Worm (Caenorhabditis elegans) whole organism, young adult: ENCODE data around the gene C29G2.6.

Source experiments
- B0019.2 ChIP-seq: fragments of 200-800 bp; sonication (Bioruptor generic); conservative IDR thresholded peaks from 2 replicates; pipeline ENCODE4 v1.3.6; 2022; ENCODE audit warnings: missing genetic modification reagents, missing genetic modification characterization, missing compliant biosample characterization
- B0035.1 ChIP-seq: sonication (generic microtip); optimal IDR thresholded peaks from 2 replicates; lab custom pipeline; 2016; ENCODE audit warnings: missing genetic modification characterization, mild to moderate bottlenecking, missing compliant biosample characterization, missing genotype, missing genetic modification reagents
- B0261.1 ChIP-seq: sonication (generic microtip); optimal IDR thresholded peaks from 2 replicates; lab custom pipeline; 2016; ENCODE audit warnings: mild to moderate bottlenecking, missing genetic modification characterization, moderate library complexity, missing compliant biosample characterization
- B0336.3 ChIP-seq: fragments of 200-800 bp; sonication (Bioruptor generic); IDR thresholded peaks from 2 replicates; pipeline ENCODE4 v1.3.6; 2022; ENCODE audit warnings: missing genetic modification characterization, missing compliant biosample characterization
- F39B2.1 ChIP-seq: fragments of 200-800 bp; sonication (Bioruptor generic); IDR thresholded peaks from 2 replicates; pipeline ENCODE4 v1.3.6; 2022; ENCODE audit warnings: missing genetic modification reagents, missing genetic modification characterization, missing compliant biosample characterization
- F57A8.1 ChIP-seq: fragments of 200-800 bp; sonication (Bioruptor generic); optimal IDR thresholded peaks from 2 replicates; lab custom pipeline; 2018; ENCODE audit warnings: mild to moderate bottlenecking, missing genetic modification characterization, moderate library complexity, missing compliant biosample characterization
- K11D2.4 ChIP-seq: fragments of 200-800 bp; sonication (Bioruptor generic); IDR thresholded peaks from 2 replicates; pipeline ENCODE4 v1.3.6; 2022; ENCODE audit warnings: missing genetic modification reagents, missing genetic modification characterization, missing compliant biosample characterization
- T07F8.4 ChIP-seq: sonication (generic microtip); optimal IDR thresholded peaks from 2 replicates; lab custom pipeline; 2016; ENCODE audit warnings: mild to moderate bottlenecking, missing genetic modification characterization, moderate library complexity, missing compliant biosample characterization
- Y53G8AR.9 ChIP-seq: fragments of 200-800 bp; sonication (Bioruptor generic); conservative IDR thresholded peaks from 2 replicates; pipeline ENCODE4 v1.3.6; 2022; ENCODE audit warnings: missing genetic modification reagents, missing genetic modification characterization, missing compliant biosample characterization
- Y67H2A.10 ChIP-seq: fragments of 200-800 bp; sonication (Bioruptor generic); conservative IDR thresholded peaks from 2 replicates; pipeline ENCODE4 v1.3.6; 2022; ENCODE audit warnings: missing genetic modification reagents, missing genetic modification characterization, missing compliant biosample characterization
- Y79H2A.3 ChIP-seq: fragments of 200-800 bp; sonication (Bioruptor generic); conservative IDR thresholded peaks from 2 replicates; pipeline ENCODE4 v1.3.6; 2022; ENCODE audit warnings: missing genetic modification reagents, missing genetic modification characterization, missing compliant biosample characterization
- Y95B8A.8 ChIP-seq: fragments of 200-800 bp; sonication (Bioruptor generic); IDR thresholded peaks from 2 replicates; pipeline ENCODE4 v1.3.6; 2022; ENCODE audit warnings: missing genetic modification reagents, missing genetic modification characterization, missing compliant biosample characterization
- ZK185.1 ChIP-seq: sonication (generic microtip); optimal IDR thresholded peaks from 2 replicates; lab custom pipeline; 2016; ENCODE audit warnings: mild to moderate bottlenecking, missing genetic modification characterization, missing compliant biosample characterization; ENCODE audit not compliant: poor library complexity, severe bottlenecking
- ama-1 ChIP-seq, 3 experiments: fragments of 150-350 bp in 1 of 3; sonication (generic microtip) in 2 of 3; optimal IDR thresholded peaks; 2 replicates each; lab custom pipeline; 2014 to 2018; ENCODE audit warnings: missing biosample characterization in 2 of 3, missing genetic modification characterization in 2 of 3, missing genetic modification reagents in 2 of 3
- atf-7 ChIP-seq: sonication (generic microtip); optimal IDR thresholded peaks from 2 replicates; lab custom pipeline; 2017; ENCODE audit warnings: mild to moderate bottlenecking, missing genetic modification characterization, missing compliant biosample characterization
- athp-1 ChIP-seq: sonication (generic microtip); optimal IDR thresholded peaks from 2 replicates; lab custom pipeline; 2017; ENCODE audit warnings: mild to moderate bottlenecking, missing genetic modification characterization, missing compliant biosample characterization
- bed-2 ChIP-seq: fragments of 200-800 bp; sonication (Bioruptor generic); IDR thresholded peaks from 2 replicates; pipeline ENCODE4 v1.3.6; 2022; ENCODE audit warnings: missing genetic modification reagents, missing genetic modification characterization, missing compliant biosample characterization
- cebp-1 ChIP-seq, 2 experiments: fragments of 200-800 bp in 1 of 2; sonication (Bioruptor generic) in 1 of 2; sonication (generic microtip) in 1 of 2; IDR thresholded peaks in 1 of 2; optimal IDR thresholded peaks in 1 of 2; 2 replicates each; pipeline versions ENCODE4 v1.3.6 to Lab custom; 2017 to 2022; ENCODE audit warnings: missing compliant biosample characterization in 2 of 2, missing genetic modification characterization in 2 of 2, mild to moderate bottlenecking in 1 of 2, missing genetic modification reagents in 1 of 2, moderate library complexity in 1 of 2
- cebp-2 ChIP-seq: fragments of 200-800 bp; sonication (Bioruptor generic); IDR thresholded peaks from 2 replicates; pipeline ENCODE4 v1.3.6; 2022; ENCODE audit warnings: missing genetic modification characterization, missing compliant biosample characterization
- ceh-27 ChIP-seq: fragments of 200-800 bp; sonication (Bioruptor generic); optimal IDR thresholded peaks from 2 replicates; lab custom pipeline; 2018; ENCODE audit warnings: mild to moderate bottlenecking, missing genetic modification characterization, moderate library complexity, missing compliant biosample characterization
- ceh-91 ChIP-seq: fragments of 200-800 bp; sonication (Bioruptor generic); IDR thresholded peaks from 2 replicates; pipeline ENCODE4 v1.3.6; 2022; ENCODE audit warnings: missing genetic modification reagents, missing genetic modification characterization, missing compliant biosample characterization
- dpff-1 ChIP-seq: sonication (generic microtip); optimal IDR thresholded peaks from 2 replicates; lab custom pipeline; 2017; ENCODE audit warnings: mild to moderate bottlenecking, missing genetic modification characterization, missing compliant biosample characterization
- fkh-3 ChIP-seq: sonication (generic microtip); optimal IDR thresholded peaks from 2 replicates; lab custom pipeline; 2016; ENCODE audit warnings: mild to moderate bottlenecking, missing genetic modification characterization, missing compliant biosample characterization
- hlh-12 ChIP-seq: sonication (generic microtip); optimal IDR thresholded peaks from 2 replicates; lab custom pipeline; 2016; ENCODE audit warnings: missing genetic modification characterization, missing compliant biosample characterization
- hmg-1.2 ChIP-seq: fragments of 200-800 bp; sonication (Bioruptor generic); IDR thresholded peaks from 2 replicates; pipeline ENCODE4 v1.3.6; 2022; ENCODE audit warnings: missing genetic modification reagents, missing genetic modification characterization, missing compliant biosample characterization
- hmg-20 ChIP-seq: fragments of 200-800 bp; sonication (Bioruptor generic); IDR thresholded peaks from 2 replicates; pipeline ENCODE4 v1.3.6; 2022; ENCODE audit warnings: missing genetic modification reagents, missing genetic modification characterization, missing compliant biosample characterization
- hsf-1 ChIP-seq: fragments of 200-800 bp; sonication (Bioruptor generic); IDR thresholded peaks from 2 replicates; pipeline ENCODE4 v1.3.6; 2022; ENCODE audit warnings: missing genetic modification reagents, missing genetic modification characterization, missing compliant biosample characterization
- lag-1 ChIP-seq: fragments of 200-800 bp; sonication (Bioruptor generic); IDR thresholded peaks from 2 replicates; pipeline ENCODE4 v1.3.6; 2022; ENCODE audit warnings: missing genetic modification reagents, missing genetic modification characterization, missing compliant biosample characterization
- lin-26 ChIP-seq: fragments of 200-800 bp; sonication (Bioruptor generic); IDR thresholded peaks from 2 replicates; pipeline ENCODE4 v1.3.6; 2022; ENCODE audit warnings: missing genetic modification reagents, missing genetic modification characterization, missing compliant biosample characterization
- lin-35 ChIP-seq, 3 experiments: fragments of 150-350 bp in 2 of 3; sonication (generic microtip) in 1 of 3; optimal IDR thresholded peaks; 2 replicates each; lab custom pipeline; 2014 to 2018; ENCODE audit warnings: missing biosample characterization in 3 of 3, missing genetic modification characterization in 3 of 3, missing genetic modification reagents in 3 of 3
- lsy-27 ChIP-seq: sonication (generic microtip); optimal IDR thresholded peaks from 2 replicates; lab custom pipeline; 2017; ENCODE audit warnings: missing genetic modification characterization, mild to moderate bottlenecking, missing compliant biosample characterization, antibody characterized with exemption, missing genotype, borderline replicate concordance; ENCODE audit not compliant: insufficient read depth
- madf-10 ChIP-seq: sonication (generic microtip); optimal IDR thresholded peaks from 2 replicates; lab custom pipeline; 2016; ENCODE audit warnings: mild to moderate bottlenecking, missing genetic modification characterization, missing compliant biosample characterization
- madf-3 ChIP-seq: fragments of 200-800 bp; sonication (Bioruptor generic); IDR thresholded peaks from 2 replicates; pipeline ENCODE4 v1.3.6; 2022; ENCODE audit warnings: missing genetic modification reagents, missing genetic modification characterization, missing compliant biosample characterization
- madf-8 ChIP-seq: fragments of 200-800 bp; sonication (Bioruptor generic); conservative IDR thresholded peaks from 2 replicates; pipeline ENCODE4 v1.3.6; 2022; ENCODE audit warnings: missing genetic modification reagents, missing genetic modification characterization, missing compliant biosample characterization
- mcd-1 ChIP-seq: fragments of 200-800 bp; sonication (Bioruptor generic); IDR thresholded peaks from 2 replicates; pipeline ENCODE4 v1.3.6; 2022; ENCODE audit warnings: missing genetic modification reagents, missing genetic modification characterization, missing compliant biosample characterization
- nfyb-1 ChIP-seq: fragments of 200-800 bp; sonication (Bioruptor generic); IDR thresholded peaks from 2 replicates; pipeline ENCODE4 v1.3.6; 2022; ENCODE audit warnings: missing genetic modification reagents, missing genetic modification characterization, missing compliant biosample characterization
- nhr-120 ChIP-seq: fragments of 200-800 bp; sonication (Bioruptor generic); IDR thresholded peaks from 2 replicates; pipeline ENCODE4 v1.3.6; 2022; ENCODE audit warnings: missing genetic modification characterization, missing compliant biosample characterization
- nhr-179 ChIP-seq: sonication (generic microtip); optimal IDR thresholded peaks from 2 replicates; lab custom pipeline; 2016; ENCODE audit warnings: mild to moderate bottlenecking, missing genetic modification characterization, missing compliant biosample characterization
- nhr-27 ChIP-seq: fragments of 200-800 bp; sonication (Bioruptor generic); optimal IDR thresholded peaks from 2 replicates; lab custom pipeline; 2018; ENCODE audit warnings: mild to moderate bottlenecking, missing genetic modification characterization, moderate library complexity, missing compliant biosample characterization
- nhr-80 ChIP-seq: sonication (generic microtip); optimal IDR thresholded peaks from 2 replicates; lab custom pipeline; 2016; ENCODE audit warnings: missing genetic modification characterization, missing compliant biosample characterization
- pha-4 ChIP-seq: fragments of 150-350 bp; sonication (generic microtip); optimal IDR thresholded peaks from 2 replicates; lab custom pipeline; 2014; ENCODE audit warnings: missing biosample characterization, missing genetic modification reagents, missing genetic modification characterization
- repo-1 ChIP-seq: sonication (generic microtip); optimal IDR thresholded peaks from 2 replicates; lab custom pipeline; 2017; ENCODE audit warnings: mild to moderate bottlenecking, missing genetic modification characterization, missing compliant biosample characterization
- sptf-2 ChIP-seq: fragments of 200-800 bp; sonication (Bioruptor generic); optimal IDR thresholded peaks from 2 replicates; lab custom pipeline; 2018; ENCODE audit warnings: mild to moderate bottlenecking, missing genetic modification characterization, missing compliant biosample characterization
- tlf-1 ChIP-seq: fragments of 200-800 bp; sonication (Bioruptor generic); optimal IDR thresholded peaks from 2 replicates; lab custom pipeline; 2018; ENCODE audit warnings: mild to moderate bottlenecking, missing genetic modification characterization, missing compliant biosample characterization
- unc-62 ChIP-seq: fragments of 150-350 bp; optimal IDR thresholded peaks from 2 replicates; lab custom pipeline; 2014; ENCODE audit warnings: missing biosample characterization, missing genetic modification reagents, missing genetic modification characterization
- ztf-18 ChIP-seq: sonication (generic microtip); optimal IDR thresholded peaks from 2 replicates; lab custom pipeline; 2016; ENCODE audit warnings: missing genotype, mild to moderate bottlenecking, missing genetic modification characterization, missing compliant biosample characterization
- ztf-25 ChIP-seq: fragments of 200-800 bp; sonication (Bioruptor generic); IDR thresholded peaks from 2 replicates; pipeline ENCODE4 v1.3.6; 2022; ENCODE audit warnings: missing genetic modification reagents, missing genetic modification characterization, missing compliant biosample characterization
- ztf-6 ChIP-seq: fragments of 200-800 bp; sonication (Bioruptor generic); IDR thresholded peaks from 2 replicates; pipeline ENCODE4 v1.3.6; 2022; ENCODE audit warnings: missing genetic modification reagents, missing genetic modification characterization, missing compliant biosample characterization

The C29G2.6 gene

DNA sequence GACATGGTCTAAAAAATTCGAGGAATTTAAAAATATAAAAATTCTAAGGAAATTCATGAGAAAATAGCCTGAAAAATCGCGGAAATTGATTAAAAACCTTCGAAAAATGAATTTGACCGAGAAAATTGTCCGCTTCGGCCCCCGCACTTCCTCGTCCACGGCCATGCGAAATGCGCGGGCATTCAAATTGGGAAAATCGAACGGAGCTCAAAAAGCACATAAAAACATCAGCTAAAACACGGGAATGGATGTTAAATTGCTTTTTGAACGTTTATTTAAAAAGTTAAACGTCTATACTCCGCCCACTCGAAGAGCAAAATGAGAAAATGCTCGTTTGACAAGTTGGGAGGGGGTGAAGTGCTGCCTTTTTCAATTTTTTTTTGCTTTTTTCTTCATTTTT, 17.3 kb upstream of the C29G2.6 start, which contains the start of gene F53E10.6 (continued):
- peak in 1 of 3 experiments; percentile 65 for TF ChIP-seq lin-35 (GFP tag; optimal IDR thresholded peaks at IDR 0.05; lab: Kevin White, UChicago)
- TF ChIP-seq fkh-3: no peak
- no peak for TF ChIP-seq bed-2 (GFP tag; lab: Robert Waterston, UW)
- TF ChIP-seq ceh-27 (GFP tag; lab: Kevin White, UChicago): peak; percentile 62
- TF ChIP-seq T07F8.4 (tag; lab: Kevin White, UChicago): no peak
- TF ChIP-seq repo-1 (tag; lab: Kevin White, UChicago): no peak
- no peak for TF ChIP-seq atf-7 (tag; lab: Kevin White, UChicago)
- TF ChIP-seq madf-3 (GFP tag; lab: Robert Waterston, UW): no peak
- TF ChIP-seq pha-4: no peak
- no peak for TF ChIP-seq Y79H2A.3 (GFP tag; lab: Robert Waterston, UW)
- no peak for TF ChIP-seq lag-1
- no peak for TF ChIP-seq hmg-20 (GFP tag; lab: Robert Waterston, UW)
- TF ChIP-seq Y95B8A.8: no peak
- no peak for TF ChIP-seq ama-1 (optimal IDR thresholded peaks at IDR 0.05; lab: Kevin White, UChicago)
- no peak for TF ChIP-seq ama-1 (GFP tag; optimal IDR thresholded peaks at IDR 0.05; lab: Kevin White, UChicago)
- no peak for TF ChIP-seq hmg-1.2
- no peak for TF ChIP-seq tlf-1
- no peak for TF ChIP-seq ztf-18 (tag; lab: Kevin White, UChicago)
- no peak for TF ChIP-seq ZK185.1 (tag; lab: Kevin White, UChicago)
- TF ChIP-seq B0261.1 (tag; lab: Kevin White, UChicago): no peak

DNA sequence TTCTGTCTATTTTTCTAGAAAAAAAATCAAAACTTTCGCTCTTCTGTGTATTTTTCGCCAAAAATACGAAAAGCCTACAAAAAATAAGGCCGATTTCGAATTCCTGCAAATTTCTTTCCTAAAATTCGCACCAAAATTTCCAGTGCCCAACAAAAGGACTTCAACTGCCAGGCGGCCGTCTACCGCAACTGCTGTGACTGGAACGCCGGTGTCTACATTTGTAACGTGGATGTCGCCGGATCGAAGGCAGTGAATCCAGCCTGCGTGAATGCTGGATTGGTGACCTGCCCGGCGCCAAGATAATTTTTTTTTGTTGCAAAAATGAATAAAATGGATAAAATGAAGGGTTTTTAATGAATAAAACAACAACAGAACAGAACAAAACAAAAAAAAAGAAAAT, 16.1 kb upstream of the C29G2.6 start:
- TF ChIP-seq B0035.1 (no peak), ztf-6 (GFP tag; lab: Robert Waterston, UW) (no peak), F39B2.1 (no peak), cebp-2 (0 out of 2 replicates have a peak, but pooled peaks have one; percentile 54), ztf-25 (GFP tag; lab: Robert Waterston, UW) (peak; percentile 79; the same call in 1 of the 2 replicates), B0019.2 (GFP tag; lab: Robert Waterston, UW) (no peak), nhr-80 (tag; lab: Kevin White, UChicago) (no peak), atf-7 (tag; lab: Kevin White, UChicago) (no peak), dpff-1 (no peak), B0336.3 (no peak), nhr-27 (tag; lab: Kevin White, UChicago) (no peak), mcd-1 (GFP tag; lab: Robert Waterston, UW) (0 out of 2 replicates have a peak, but pooled peaks have one; percentile 38), hsf-1 (GFP tag; lab: Robert Waterston, UW) (no peak), sptf-2 (no peak), Y53G8AR.9 (GFP tag; lab: Robert Waterston, UW) (no peak), Y67H2A.10 (no peak), lin-35 (GFP tag; optimal IDR thresholded peaks at IDR 0.05; lab: Kevin White, UChicago) (no peak), F57A8.1 (GFP tag; lab: Kevin White, UChicago) (no peak), K11D2.4 (GFP tag; lab: Robert Waterston, UW) (no peak), hlh-12 (tag; lab: Kevin White, UChicago) (no peak), lsy-27 (tag; lab: Kevin White, UChicago) (no peak), cebp-1 (GFP tag; IDR thresholded peaks at IDR 0.05; lab: Robert Waterston, UW) (no peak), cebp-1 (tag; optimal IDR thresholded peaks at IDR 0.05; lab: Kevin White, UChicago) (peak; percentile 4), ceh-91 (GFP tag; lab: Robert Waterston, UW) (no peak), athp-1 (tag; lab: Kevin White, UChicago) (no peak), nfyb-1 (GFP tag; lab: Robert Waterston, UW) (0 out of 2 replicates have a peak, but pooled peaks have one; percentile 42), madf-10 (tag; lab: Kevin White, UChicago) (no peak), unc-62 (no peak), lin-26 (GFP tag; lab: Robert Waterston, UW) (no peak), nhr-179 (tag; lab: Kevin White, UChicago) (no peak), madf-8 (GFP tag; lab: Robert Waterston, UW) (no peak), nhr-120 (GFP tag; lab: Robert Waterston, UW) (no peak), T07F8.4 (tag; lab: Kevin White, UChicago) (no peak)
